Fruit fly (Drosophila melanogaster) whole organism, embryonic: ENCODE measurements around the gene CG14715.

Experiments used
- CG8478 ChIP-seq: fragments of >200 bp; optimal IDR thresholded peaks from 2 replicates; lab custom pipeline; 2018
- CG8924 ChIP-seq: fragments of 200-800 bp; optimal IDR thresholded peaks from 3 replicates; lab custom pipeline; 2019; ENCODE audit warnings: missing biosample characterization, mild to moderate bottlenecking, missing genetic modification characterization, moderate library complexity
- CG9797 ChIP-seq: fragments of 200-800 bp; sonication (Bioruptor generic); optimal IDR thresholded peaks from 3 replicates; lab custom pipeline; 2018; ENCODE audit warnings: missing biosample characterization, mild to moderate bottlenecking, missing genetic modification characterization
- Ravus ChIP-seq: fragments of 200-800 bp; sonication (Bioruptor generic); IDR thresholded peaks from 2 replicates; pipeline ENCODE4 v1.3.6; 2022; ENCODE audit warnings: missing biosample characterization, missing genetic modification characterization
- ems ChIP-seq: fragments of 200-800 bp; sonication (Bioruptor generic); optimal IDR thresholded peaks from 3 replicates; lab custom pipeline; 2016; ENCODE audit warnings: missing biosample characterization, missing genetic modification characterization
- en ChIP-seq: fragments of 200-800 bp; sonication (Bioruptor generic); optimal IDR thresholded peaks from 2 replicates; lab custom pipeline; 2016; ENCODE audit warnings: missing biosample characterization, missing genetic modification characterization
- fru ChIP-seq: fragments of >200 bp; optimal IDR thresholded peaks from 2 replicates; lab custom pipeline; 2017
- h ChIP-seq: fragments of >200 bp; optimal IDR thresholded peaks from 2 replicates; lab custom pipeline; 2017
- lola ChIP-seq, 3 experiments: fragments of >200 bp in 2 of 3; fragments of 200-800 bp in 1 of 3; sonication (Bioruptor generic) in 1 of 3; optimal IDR thresholded peaks; 2 replicates each; lab custom pipeline; 2017 to 2019; ENCODE audit warnings: missing biosample characterization in 3 of 3, missing genetic modification characterization in 3 of 3, mild to moderate bottlenecking in 1 of 3, moderate library complexity in 1 of 3
- slou ChIP-seq: fragments of 200-800 bp; sonication (Bioruptor generic); optimal IDR thresholded peaks from 3 replicates; lab custom pipeline; 2016; ENCODE audit warnings: missing biosample characterization, missing genetic modification characterization
- wek ChIP-seq: fragments of 200-800 bp; sonication (Bioruptor generic); optimal IDR thresholded peaks from 3 replicates; lab custom pipeline; 2018; ENCODE audit warnings: missing biosample characterization, mild to moderate bottlenecking, missing genetic modification characterization, moderate library complexity

dm6 chr3R:11683675-11684074 is 9.7 kb downstream of the CG14715 start:
- no peak for TF ChIP-seq fru (lab: Kevin White, UChicago)
- TF ChIP-seq wek (GFP tag; lab: Kevin White, UChicago), result no peak
- TF ChIP-seq en (GFP tag; lab: Kevin White, UChicago), result no peak
- TF ChIP-seq ems (GFP tag; lab: Kevin White, UChicago), result no peak
- no peak for TF ChIP-seq slou (GFP tag; lab: Kevin White, UChicago)
- no peak for TF ChIP-seq CG8478 (lab: Kevin White, UChicago)
- no peak for TF ChIP-seq Ravus
- no peak for TF ChIP-seq CG9797 (GFP tag; lab: Kevin White, UChicago)
- TF ChIP-seq h (lab: Kevin White, UChicago), result no peak
- no peak for TF ChIP-seq CG8924 (tag; lab: Kevin White, UChicago)
- no peak for TF ChIP-seq lola (GFP tag; optimal IDR thresholded peaks at IDR 0.05; lab: Kevin White, UChicago)
